Worm (Caenorhabditis elegans) whole organism, early embryonic: ENCODE measurements around the gene R07E5.15.

Source experiments
- B0310.2 ChIP-seq: sonication (generic microtip); optimal IDR thresholded peaks from 2 replicates; lab custom pipeline; 2016; ENCODE audit warnings: mild to moderate bottlenecking, missing genetic modification characterization, missing compliant biosample characterization
- aly-1 ChIP-seq: sonication (generic microtip); optimal IDR thresholded peaks from 2 replicates; lab custom pipeline; 2016; ENCODE audit warnings: missing genetic modification characterization, missing compliant biosample characterization
- ama-1 ChIP-seq: fragments of 150-350 bp; optimal IDR thresholded peaks from 2 replicates; lab custom pipeline; 2014
- ceh-13 ChIP-seq: fragments of 200-800 bp; sonication (Bioruptor generic); optimal IDR thresholded peaks from 2 replicates; lab custom pipeline; 2018; ENCODE audit warnings: mild to moderate bottlenecking, missing genetic modification characterization, missing compliant biosample characterization
- ceh-36 ChIP-seq: sonication (generic microtip); optimal IDR thresholded peaks from 2 replicates; lab custom pipeline; 2016; ENCODE audit warnings: missing genetic modification characterization, inconsistent platforms, missing compliant biosample characterization
- flt-1 ChIP-seq: fragments of 200-800 bp; sonication (Bioruptor generic); IDR thresholded peaks from 2 replicates; pipeline ENCODE4 v1.3.6; 2022; ENCODE audit warnings: missing genetic modification characterization, missing compliant biosample characterization
- hmbx-1 ChIP-seq: sonication (generic microtip); optimal IDR thresholded peaks from 2 replicates; lab custom pipeline; 2016; ENCODE audit warnings: mild to moderate bottlenecking, missing genetic modification characterization, missing compliant biosample characterization
- hmg-4 ChIP-seq: fragments of 200-800 bp; sonication (Bioruptor generic); optimal IDR thresholded peaks from 2 replicates; lab custom pipeline; 2018; ENCODE audit warnings: mild to moderate bottlenecking, missing genetic modification characterization, missing compliant biosample characterization
- scrt-1 ChIP-seq: fragments of 200-800 bp; sonication (Bioruptor generic); IDR thresholded peaks from 2 replicates; pipeline ENCODE4 v1.3.6; 2022; ENCODE audit warnings: missing genetic modification characterization, missing compliant biosample characterization
- sea-1 ChIP-seq: fragments of 200-800 bp; sonication (Bioruptor generic); conservative IDR thresholded peaks from 2 replicates; pipeline ENCODE4 v1.3.6; 2022; ENCODE audit warnings: missing genetic modification characterization, missing compliant biosample characterization
- tbx-11 ChIP-seq: fragments of 200-800 bp; sonication (Bioruptor generic); IDR thresholded peaks from 2 replicates; pipeline ENCODE4 v1.3.6; 2022; ENCODE audit warnings: missing genetic modification characterization, missing compliant biosample characterization
- tbx-37 ChIP-seq: fragments of 200-800 bp; sonication (Bioruptor generic); conservative IDR thresholded peaks from 2 replicates; pipeline ENCODE4 v1.3.6; 2022; ENCODE audit warnings: missing genetic modification reagents, missing genetic modification characterization, missing compliant biosample characterization
- tra-4 ChIP-seq: sonication (generic microtip); optimal IDR thresholded peaks from 2 replicates; lab custom pipeline; 2017; ENCODE audit warnings: missing genetic modification characterization, missing compliant biosample characterization

DNA sequence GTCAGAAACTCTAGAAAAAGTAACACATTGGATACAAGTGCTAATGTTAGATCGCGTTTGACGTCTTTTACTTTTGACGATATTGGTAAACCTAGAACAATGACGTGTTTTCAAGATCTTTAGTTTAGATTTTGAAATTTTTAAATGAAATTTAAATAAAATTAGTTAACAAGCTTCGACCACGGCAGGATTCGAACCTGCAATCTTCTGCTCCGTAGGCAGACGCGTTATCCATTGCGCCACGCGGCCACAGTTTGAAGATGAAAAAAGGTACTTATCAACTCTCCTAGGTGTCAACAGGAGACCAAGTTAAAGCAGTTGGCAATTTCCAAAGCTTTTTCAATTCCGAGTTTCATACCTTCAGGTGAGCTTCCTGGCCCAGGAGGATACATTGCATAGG lies 48.1 kb downstream of the R07E5.15 start:
- TF ChIP-seq ama-1 (lab: Kevin White, UChicago) (no peak), tra-4 (tag; lab: Kevin White, UChicago) (no peak), aly-1 (tag; lab: Kevin White, UChicago) (no peak), sea-1 (GFP tag; lab: Robert Waterston, UW) (no peak), B0310.2 (no peak), scrt-1 (GFP tag; lab: Robert Waterston, UW) (no peak), hmbx-1 (tag; lab: Kevin White, UChicago) (no peak), tbx-11 (GFP tag; lab: Robert Waterston, UW) (no peak), ceh-36 (tag; lab: Kevin White, UChicago) (no peak), ceh-13 (GFP tag; lab: Kevin White, UChicago) (no peak), hmg-4 (GFP tag; lab: Kevin White, UChicago) (no peak), flt-1 (GFP tag; lab: Robert Waterston, UW) (no peak), tbx-37 (GFP tag; lab: Robert Waterston, UW) (no peak)
